Worm (Caenorhabditis elegans) whole organism, young adult: Measurements from ENCODE around the gene clec-55.
A peak's percentile ranks its signal among the peaks of the same experiment; 100 is the strongest.

ENCODE experiments used
- ZK185.1 ChIP-seq: sonication (generic microtip); optimal IDR thresholded peaks from 2 replicates; lab custom pipeline; 2016; ENCODE audit warnings: mild to moderate bottlenecking, missing genetic modification characterization, missing compliant biosample characterization; ENCODE audit not compliant: poor library complexity, severe bottlenecking
- ama-1 ChIP-seq, 3 experiments: fragments of 150-350 bp in 1 of 3; sonication (generic microtip) in 2 of 3; optimal IDR thresholded peaks; 2 replicates each; lab custom pipeline; 2014 to 2018; ENCODE audit warnings: missing biosample characterization in 2 of 3, missing genetic modification characterization in 2 of 3, missing genetic modification reagents in 2 of 3
- lag-1 ChIP-seq: fragments of 200-800 bp; sonication (Bioruptor generic); IDR thresholded peaks from 2 replicates; pipeline ENCODE4 v1.3.6; 2022; ENCODE audit warnings: missing genetic modification reagents, missing genetic modification characterization, missing compliant biosample characterization
- pha-4 ChIP-seq: fragments of 150-350 bp; sonication (generic microtip); optimal IDR thresholded peaks from 2 replicates; lab custom pipeline; 2014; ENCODE audit warnings: missing biosample characterization, missing genetic modification reagents, missing genetic modification characterization
- sea-2 ChIP-seq: fragments of 200-800 bp; sonication (Bioruptor generic); IDR thresholded peaks from 2 replicates; pipeline ENCODE4 v1.3.6; 2022; ENCODE audit warnings: missing genetic modification characterization, missing compliant biosample characterization
- snpc-4 ChIP-seq, 5 experiments: fragments of 150-350 bp in 1 of 5; sonication (generic microtip) in 4 of 5; optimal IDR thresholded peaks; 2 replicates each; lab custom pipeline; 2014 to 2018; ENCODE audit warnings: missing genetic modification characterization in 5 of 5, missing biosample characterization in 3 of 5, antibody characterized with exemption in 2 of 5, mild to moderate bottlenecking in 2 of 5, missing compliant biosample characterization in 2 of 5, missing genotype in 2 of 5, moderate library complexity in 2 of 5, missing genetic modification reagents in 1 of 5
- unc-130 ChIP-seq: sonication (generic microtip); optimal IDR thresholded peaks from 2 replicates; lab custom pipeline; 2016; ENCODE audit warnings: missing genetic modification reagents, missing genetic modification characterization, missing compliant biosample characterization
- unc-62 ChIP-seq: fragments of 150-350 bp; optimal IDR thresholded peaks from 2 replicates; lab custom pipeline; 2014; ENCODE audit warnings: missing biosample characterization, missing genetic modification reagents, missing genetic modification characterization

DNA sequence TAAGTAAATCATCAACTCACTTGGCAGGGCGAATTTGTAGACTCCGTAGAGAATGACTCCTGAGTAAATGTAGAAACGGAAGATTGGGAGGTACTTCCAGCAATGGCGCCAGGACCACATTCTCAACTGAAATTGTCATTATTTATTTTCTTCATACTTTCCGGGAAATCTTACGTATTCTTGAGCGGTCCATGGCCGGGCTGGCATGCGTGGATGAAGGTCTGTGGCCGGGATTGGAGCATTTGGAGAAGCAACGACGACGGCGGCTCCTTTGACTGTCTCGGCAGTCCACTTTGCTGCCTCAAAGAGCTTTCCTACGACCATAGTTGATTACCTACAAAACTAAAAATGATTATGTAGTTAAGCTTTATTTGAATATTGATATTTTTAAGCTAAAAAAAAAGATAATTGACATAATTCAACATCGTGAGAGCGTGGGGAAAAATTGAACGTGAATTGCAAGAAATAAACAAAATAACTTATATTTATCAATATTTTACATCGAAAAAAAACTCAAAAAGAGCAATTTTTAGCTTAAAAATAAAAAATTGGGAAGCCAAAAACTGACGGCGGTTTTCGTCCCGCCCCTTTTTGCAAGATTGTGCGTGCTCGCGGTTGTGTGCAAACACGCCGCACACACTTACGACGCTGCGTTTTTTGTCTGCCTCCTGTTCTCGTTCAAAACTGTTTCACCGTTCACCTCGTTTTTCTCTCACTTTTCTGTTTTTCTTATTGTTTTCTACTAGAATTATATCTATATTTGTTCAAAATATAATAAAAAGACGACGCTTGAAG lies 44.9 kb downstream of the clec-55 start, which contains the start of gene ril-1:
- no peak for TF ChIP-seq pha-4
- TF ChIP-seq unc-62 (GFP tag; lab: Kevin White, UChicago) = no peak
- TF ChIP-seq unc-130 (GFP tag; lab: Kevin White, UChicago) = no peak
- no peak for TF ChIP-seq lag-1 (GFP tag; lab: Robert Waterston, UW)
- TF ChIP-seq sea-2 (GFP tag; lab: Robert Waterston, UW) = no peak
- peak; percentile 34 for TF ChIP-seq snpc-4 (GFP tag; optimal IDR thresholded peaks at IDR 0.05; lab: Kevin White, UChicago)
- TF ChIP-seq snpc-4 (tag; optimal IDR thresholded peaks at IDR 0.05; lab: Kevin White, UChicago) = peak in 2 of 4 experiments; percentile 46 to 57
- no peak for TF ChIP-seq ama-1 (optimal IDR thresholded peaks at IDR 0.05; lab: Kevin White, UChicago)
- no peak for TF ChIP-seq ama-1 (GFP tag; optimal IDR thresholded peaks at IDR 0.05; lab: Kevin White, UChicago)
- TF ChIP-seq ZK185.1 (tag; lab: Kevin White, UChicago) = peak; percentile 57
